Fruit fly (Drosophila melanogaster): Measurements from ENCODE around the gene CG45067.

CG45067 gene

dm6 chr3L:3098778-3099429, 15.4 kb downstream of the CG45067 start (continued):
- peak; percentile 40 for TF ChIP-seq sd (tag; optimal IDR thresholded peaks at IDR 0.05)

dm6 chr3L:3097598-3097880, 16.7 kb downstream of the CG45067 start:
- peak; percentile 52; the same call in 1 of the 3 replicates for TF ChIP-seq hb (GFP tag; IDR thresholded peaks at IDR 0.05; ENCODE audit: partially characterized antibody)
- peak; percentile 28 for TF ChIP-seq sens (GFP tag)
- 0 out of 2 replicates have a peak, but pooled peaks have one; percentile 14 for TF ChIP-seq sna (GFP tag; IDR thresholded peaks at IDR 0.05; ENCODE audit: partially characterized antibody)
- peak; percentile 34; the same call in 2 of the 3 replicates for TF ChIP-seq knrl (GFP tag; IDR thresholded peaks at IDR 0.05; ENCODE audit: partially characterized antibody)
- no peak for TF ChIP-seq MESR4 (GFP tag; optimal IDR thresholded peaks at IDR 0.05)
- no peak for TF ChIP-seq CG12104 (GFP tag; optimal IDR thresholded peaks at IDR 0.05)
- TF ChIP-seq CG12391 (tag; optimal IDR thresholded peaks at IDR 0.05): no peak
- TF ChIP-seq crp (GFP tag; optimal IDR thresholded peaks at IDR 0.05): no peak
- no peak for TF ChIP-seq CG13287 (GFP tag; IDR thresholded peaks at IDR 0.05; ENCODE audit: partially characterized antibody)
- TF ChIP-seq Med (GFP tag): peak; percentile 50
- no peak for TF ChIP-seq CG3065 (GFP tag; optimal IDR thresholded peaks at IDR 0.05)
- no peak for TF ChIP-seq Usf (GFP tag; optimal IDR thresholded peaks at IDR 0.05)
- 0 out of 3 replicates have a peak, but pooled peaks have one; percentile 3 for TF ChIP-seq mld (GFP tag; IDR thresholded peaks at IDR 0.05; ENCODE audit: partially characterized antibody)
- no peak for TF ChIP-seq CG6765 (GFP tag; optimal IDR thresholded peaks at IDR 0.05)
- no peak for TF ChIP-seq CG4854 (GFP tag; optimal IDR thresholded peaks at IDR 0.05)
- no peak for TF ChIP-seq lilli (GFP tag; optimal IDR thresholded peaks at IDR 0.05)
- TF ChIP-seq CG9609 (GFP tag; optimal IDR thresholded peaks at IDR 0.05): no peak
- TF ChIP-seq CG30403 (GFP tag; optimal IDR thresholded peaks at IDR 0.05): no peak
- TF ChIP-seq psq (GFP tag; optimal IDR thresholded peaks at IDR 0.05): no peak
- no peak for TF ChIP-seq TFAM (GFP tag; optimal IDR thresholded peaks at IDR 0.05)
- peak; percentile 49; the same call in 1 of the 2 replicates for TF ChIP-seq nerfin-2 (GFP tag; IDR thresholded peaks at IDR 0.05; ENCODE audit: partially characterized antibody)
- no peak for TF ChIP-seq Sox100B (GFP tag; optimal IDR thresholded peaks at IDR 0.05)

dm6 chr3L:3096726-3097597, 17.3 kb downstream of the CG45067 start:
- no peak for TF ChIP-seq Ssrp (tag; optimal IDR thresholded peaks at IDR 0.05)
- no peak for TF ChIP-seq sim (GFP tag; IDR thresholded peaks at IDR 0.05)
- no peak for TF ChIP-seq grn (GFP tag; optimal IDR thresholded peaks at IDR 0.05)
- peak; percentile 45 for TF ChIP-seq Scr (GFP tag; IDR thresholded peaks at IDR 0.05; ENCODE audit: partially characterized antibody)
- TF ChIP-seq dysf (GFP tag; IDR thresholded peaks at IDR 0.05): no peak
- TF ChIP-seq Side (GFP tag; optimal IDR thresholded peaks at IDR 0.05): no peak
- TF ChIP-seq CkIIα-i1 (GFP tag; IDR thresholded peaks at IDR 0.05): no peak
- no peak for TF ChIP-seq CG9609 (GFP tag; optimal IDR thresholded peaks at IDR 0.05)
- no peak for TF ChIP-seq ind (GFP tag; optimal IDR thresholded peaks at IDR 0.05)
- TF ChIP-seq H2.0 (GFP tag; IDR thresholded peaks at IDR 0.05): no peak
- no peak for TF ChIP-seq Meics (GFP tag; optimal IDR thresholded peaks at IDR 0.05)
- TF ChIP-seq Usf (GFP tag; optimal IDR thresholded peaks at IDR 0.05): no peak
- TF ChIP-seq Fer3 (tag; optimal IDR thresholded peaks at IDR 0.05): no peak
- peak; percentile 62; the same call in 2 of the 3 replicates for TF ChIP-seq zen2 (GFP tag; IDR thresholded peaks at IDR 0.05; ENCODE audit: partially characterized antibody)
- no peak for TF ChIP-seq CG14667 (GFP tag; IDR thresholded peaks at IDR 0.05)
- TF ChIP-seq CG7357 (GFP tag; IDR thresholded peaks at IDR 0.05): no peak
- no peak for TF ChIP-seq Awh (GFP tag; IDR thresholded peaks at IDR 0.05)
- peak; percentile 65; the same call in 1 of the 2 replicates for TF ChIP-seq CG42726 (GFP tag; IDR thresholded peaks at IDR 0.05; ENCODE audit: partially characterized antibody)
- no peak for TF ChIP-seq psq (GFP tag; optimal IDR thresholded peaks at IDR 0.05)
- no peak for TF ChIP-seq pho (GFP tag; optimal IDR thresholded peaks at IDR 0.05)
- TF ChIP-seq CG18011 (GFP tag; optimal IDR thresholded peaks at IDR 0.05): no peak
- TF ChIP-seq CG17385 (GFP tag; optimal IDR thresholded peaks at IDR 0.05): no peak
- TF ChIP-seq Dad (GFP tag; optimal IDR thresholded peaks at IDR 0.05): no peak
- TF ChIP-seq so (GFP tag; IDR thresholded peaks at IDR 0.05): no peak
- no peak for TF ChIP-seq CG4730 (GFP tag; IDR thresholded peaks at IDR 0.05)

Data from whole organism, embryonic.